Fruit fly (Drosophila melanogaster) whole organism, embryonic: ENCODE measurements around the gene Cow.

ENCODE experiments used
- CG10209 ChIP-seq: fragments of 200-800 bp; sonication (Bioruptor generic); optimal IDR thresholded peaks from 3 replicates; lab custom pipeline; 2017; ENCODE audit warnings: missing biosample characterization, mild to moderate bottlenecking, missing genetic modification characterization, missing genetic modification reagents
- CG10565 ChIP-seq: fragments of 200-800 bp; sonication (Bioruptor generic); optimal IDR thresholded peaks from 3 replicates; lab custom pipeline; 2016; ENCODE audit warnings: missing biosample characterization, mild to moderate bottlenecking, missing genetic modification characterization
- CG11398 ChIP-seq: fragments of 200-800 bp; sonication (Bioruptor generic); optimal IDR thresholded peaks from 2 replicates; lab custom pipeline; 2016; ENCODE audit warnings: missing biosample characterization, missing genetic modification characterization
- CG12071 ChIP-seq: fragments of 200-800 bp; sonication (Bioruptor generic); optimal IDR thresholded peaks from 3 replicates; lab custom pipeline; 2018; ENCODE audit warnings: missing biosample characterization, mild to moderate bottlenecking, missing genetic modification characterization
- CG14710 ChIP-seq: fragments of 200-800 bp; sonication (Bioruptor generic); optimal IDR thresholded peaks from 3 replicates; lab custom pipeline; 2019; ENCODE audit warnings: missing biosample characterization, mild to moderate bottlenecking, missing genetic modification characterization, moderate library complexity
- CG1603 ChIP-seq: fragments of 200-800 bp; sonication (Bioruptor generic); optimal IDR thresholded peaks from 2 replicates; lab custom pipeline; 2019; ENCODE audit warnings: missing biosample characterization, mild to moderate bottlenecking, missing genetic modification characterization, moderate library complexity
- CG17186 ChIP-seq: fragments of 200-800 bp; sonication (Bioruptor generic); optimal IDR thresholded peaks from 3 replicates; lab custom pipeline; 2017; ENCODE audit warnings: missing biosample characterization, missing genetic modification reagents, missing genetic modification characterization
- CG17568 ChIP-seq: fragments of 200-800 bp; sonication (Bioruptor generic); optimal IDR thresholded peaks from 2 replicates; lab custom pipeline; 2018; ENCODE audit warnings: missing biosample characterization, mild to moderate bottlenecking, missing genetic modification characterization, moderate library complexity
- CG17829 ChIP-seq: fragments of 200-800 bp; optimal IDR thresholded peaks from 2 replicates; lab custom pipeline; 2019; ENCODE audit warnings: missing biosample characterization, mild to moderate bottlenecking, missing genetic modification characterization, moderate library complexity
- CG18011 ChIP-seq: fragments of 200-800 bp; sonication (Bioruptor generic); optimal IDR thresholded peaks from 2 replicates; lab custom pipeline; 2017; ENCODE audit warnings: missing biosample characterization, missing genetic modification characterization, mild to moderate bottlenecking, moderate library complexity, missing genotype
- CG32532 ChIP-seq: fragments of 200-800 bp; sonication (Bioruptor generic); IDR thresholded peaks from 2 replicates; pipeline ENCODE4 v1.3.6; 2022; ENCODE audit warnings: missing biosample characterization, missing genetic modification characterization
- CG33557 ChIP-seq: fragments of 200-800 bp; sonication (Bioruptor generic); optimal IDR thresholded peaks from 2 replicates; lab custom pipeline; 2019; ENCODE audit warnings: missing biosample characterization, mild to moderate bottlenecking, missing genetic modification characterization, moderate library complexity
- CG34224 ChIP-seq: fragments of 200-800 bp; sonication (Bioruptor generic); IDR thresholded peaks from 3 replicates; pipeline ENCODE4 v1.3.6; 2022; ENCODE audit warnings: missing biosample characterization, missing genetic modification characterization; ENCODE audit not compliant: partially characterized antibody
- CG34376 ChIP-seq: fragments of 200-800 bp; sonication (Bioruptor generic); optimal IDR thresholded peaks from 2 replicates; lab custom pipeline; 2018; ENCODE audit warnings: missing biosample characterization, mild to moderate bottlenecking, missing genetic modification characterization
- CG3995 ChIP-seq: fragments of 200-800 bp; sonication (Bioruptor generic); optimal IDR thresholded peaks from 3 replicates; lab custom pipeline; 2016; ENCODE audit warnings: missing biosample characterization, missing genetic modification characterization
- CG4424 ChIP-seq: fragments of 200-800 bp; sonication (Bioruptor generic); optimal IDR thresholded peaks from 3 replicates; lab custom pipeline; 2016; ENCODE audit warnings: missing biosample characterization, missing genetic modification characterization
- CG4854 ChIP-seq: fragments of 200-800 bp; sonication (Bioruptor generic); optimal IDR thresholded peaks from 2 replicates; lab custom pipeline; 2016; ENCODE audit warnings: missing biosample characterization, missing genetic modification characterization, inconsistent platforms
- CG6654 ChIP-seq: fragments of 200-800 bp; sonication (Bioruptor generic); optimal IDR thresholded peaks from 2 replicates; lab custom pipeline; 2017; ENCODE audit warnings: missing biosample characterization, mild to moderate bottlenecking, missing genetic modification characterization
- CG6689 ChIP-seq: fragments of 200-800 bp; sonication (Bioruptor generic); IDR thresholded peaks from 2 replicates; pipeline ENCODE4 v1.3.6; 2022; ENCODE audit warnings: missing biosample characterization, missing genetic modification characterization
- CG8388 ChIP-seq: fragments of 200-800 bp; sonication (Bioruptor generic); optimal IDR thresholded peaks from 2 replicates; lab custom pipeline; 2019; ENCODE audit warnings: missing biosample characterization, mild to moderate bottlenecking, missing genetic modification characterization, moderate library complexity
- CG9437 ChIP-seq: fragments of 200-800 bp; sonication (Bioruptor generic); optimal IDR thresholded peaks from 2 replicates; lab custom pipeline; 2018; ENCODE audit warnings: missing biosample characterization, mild to moderate bottlenecking, missing genetic modification characterization
- Camta ChIP-seq: fragments of 200-800 bp; sonication (Bioruptor generic); optimal IDR thresholded peaks from 2 replicates; lab custom pipeline; 2016; ENCODE audit warnings: missing biosample characterization, missing genetic modification characterization
- Dref ChIP-seq: fragments of 200-800 bp; sonication (Bioruptor generic); IDR thresholded peaks from 2 replicates; pipeline ENCODE4 v1.3.6; 2022; ENCODE audit warnings: missing biosample characterization, missing genetic modification characterization
- Fer1 ChIP-seq: fragments of 200-800 bp; sonication (Bioruptor generic); optimal IDR thresholded peaks from 2 replicates; lab custom pipeline; 2017; ENCODE audit warnings: missing biosample characterization, mild to moderate bottlenecking, missing genetic modification characterization
- Gug ChIP-seq: fragments of 200-800 bp; sonication (Bioruptor generic); IDR thresholded peaks from 4 replicates; pipeline ENCODE4 v1.3.6; 2022; ENCODE audit warnings: missing biosample characterization, missing genetic modification characterization
- HLH3B ChIP-seq: fragments of 200-800 bp; sonication (Bioruptor generic); IDR thresholded peaks from 2 replicates; pipeline ENCODE4 v1.3.6; 2022; ENCODE audit warnings: missing biosample characterization, missing genetic modification characterization
- MESR4 ChIP-seq: fragments of 200-800 bp; sonication (Bioruptor generic); optimal IDR thresholded peaks from 2 replicates; lab custom pipeline; 2018; ENCODE audit warnings: missing biosample characterization, mild to moderate bottlenecking, missing genetic modification characterization, moderate library complexity
- NC2β ChIP-seq: fragments of 200-800 bp; sonication (Bioruptor generic); optimal IDR thresholded peaks from 2 replicates; lab custom pipeline; 2016; ENCODE audit warnings: missing biosample characterization, missing genetic modification characterization
- Nf-YC ChIP-seq: fragments of 200-800 bp; optimal IDR thresholded peaks from 3 replicates; lab custom pipeline; 2019; ENCODE audit warnings: missing biosample characterization, mild to moderate bottlenecking, missing genetic modification characterization, moderate library complexity
- NfI ChIP-seq: fragments of 200-800 bp; sonication (Bioruptor generic); optimal IDR thresholded peaks from 3 replicates; lab custom pipeline; 2018; ENCODE audit warnings: missing biosample characterization, mild to moderate bottlenecking, missing genetic modification characterization, moderate library complexity
- Opbp ChIP-seq: fragments of 200-800 bp; sonication (Bioruptor generic); IDR thresholded peaks from 3 replicates; pipeline ENCODE4 v1.3.6; 2022; ENCODE audit warnings: missing biosample characterization, missing genetic modification characterization; ENCODE audit not compliant: partially characterized antibody
- Sox102F ChIP-seq: fragments of 200-800 bp; sonication (Bioruptor generic); optimal IDR thresholded peaks from 2 replicates; lab custom pipeline; 2018; ENCODE audit warnings: missing biosample characterization, mild to moderate bottlenecking, missing genetic modification characterization, moderate library complexity
- Stat92E ChIP-seq, 3 experiments: fragments of >200 bp in 2 of 3; fragments of 200-800 bp in 1 of 3; sonication (Bioruptor generic) in 1 of 3; optimal IDR thresholded peaks; 2 replicates each; lab custom pipeline; 2017 to 2019; ENCODE audit warnings: missing biosample characterization in 3 of 3, missing genetic modification characterization in 3 of 3, mild to moderate bottlenecking in 1 of 3, moderate library complexity in 1 of 3
- Taf1 ChIP-seq: fragments of 200-800 bp; sonication (Bioruptor generic); IDR thresholded peaks from 2 replicates; pipeline ENCODE4 v1.3.6; 2022; ENCODE audit warnings: missing biosample characterization, missing genetic modification characterization
- ato ChIP-seq: fragments of 200-800 bp; sonication (Bioruptor generic); IDR thresholded peaks from 2 replicates; pipeline ENCODE4 v1.3.6; 2022; ENCODE audit warnings: missing biosample characterization, missing genetic modification characterization; ENCODE audit not compliant: partially characterized antibody
- cwo ChIP-seq: fragments of 200-800 bp; sonication (Bioruptor generic); optimal IDR thresholded peaks from 3 replicates; lab custom pipeline; 2017; ENCODE audit warnings: missing biosample characterization, missing genetic modification characterization, mild to moderate bottlenecking, moderate library complexity, missing genetic modification reagents
- dmrt99B ChIP-seq: fragments of 200-800 bp; sonication (Bioruptor generic); optimal IDR thresholded peaks from 2 replicates; lab custom pipeline; 2018; ENCODE audit warnings: missing biosample characterization, mild to moderate bottlenecking, missing genetic modification characterization, moderate library complexity
- fd3F ChIP-seq: fragments of 200-800 bp; sonication (Bioruptor generic); optimal IDR thresholded peaks from 2 replicates; lab custom pipeline; 2018; ENCODE audit warnings: missing biosample characterization, mild to moderate bottlenecking, missing genetic modification characterization, moderate library complexity
- gfzf ChIP-seq: fragments of 200-800 bp; sonication (Bioruptor generic); optimal IDR thresholded peaks from 2 replicates; lab custom pipeline; 2016; ENCODE audit warnings: missing biosample characterization, mild to moderate bottlenecking, missing genetic modification characterization, moderate library complexity
- grau ChIP-seq: fragments of 200-800 bp; optimal IDR thresholded peaks from 3 replicates; lab custom pipeline; 2019; ENCODE audit warnings: missing biosample characterization, mild to moderate bottlenecking, missing genetic modification characterization, moderate library complexity
- grn ChIP-seq: fragments of 200-800 bp; sonication (Bioruptor generic); optimal IDR thresholded peaks from 3 replicates; lab custom pipeline; 2017; ENCODE audit warnings: missing biosample characterization, missing genetic modification characterization
- gsb-n ChIP-seq: fragments of 200-800 bp; sonication (Bioruptor generic); optimal IDR thresholded peaks from 3 replicates; lab custom pipeline; 2018; ENCODE audit warnings: missing biosample characterization, mild to moderate bottlenecking, missing genetic modification characterization
- hb ChIP-seq: fragments of 200-800 bp; sonication (Bioruptor generic); IDR thresholded peaks from 3 replicates; pipeline ENCODE4 v1.3.6; 2022; ENCODE audit warnings: missing biosample characterization, missing genetic modification characterization; ENCODE audit not compliant: partially characterized antibody
- repo ChIP-seq: fragments of 200-800 bp; sonication (Bioruptor generic); optimal IDR thresholded peaks from 2 replicates; lab custom pipeline; 2016; ENCODE audit warnings: missing biosample characterization, missing genetic modification characterization
- ro ChIP-seq: fragments of 200-800 bp; sonication (Bioruptor generic); IDR thresholded peaks from 2 replicates; pipeline ENCODE4 v1.3.6; 2022; ENCODE audit warnings: missing biosample characterization, missing genetic modification characterization
- sc ChIP-seq, 3 experiments: fragments of >200 bp in 2 of 3; fragments of 200-800 bp in 1 of 3; sonication (Bioruptor generic) in 1 of 3; optimal IDR thresholded peaks; 2 replicates in 2 of 3; 3 replicates in 1 of 3; lab custom pipeline; 2017; ENCODE audit warnings: mild to moderate bottlenecking in 1 of 3, missing biosample characterization in 1 of 3, missing genetic modification characterization in 1 of 3, missing genetic modification reagents in 1 of 3
- seq ChIP-seq: fragments of 200-800 bp; sonication (Bioruptor generic); IDR thresholded peaks from 2 replicates; pipeline ENCODE4 v1.3.6; 2022; ENCODE audit warnings: missing biosample characterization, missing genetic modification characterization
- sug ChIP-seq: fragments of 200-800 bp; optimal IDR thresholded peaks from 2 replicates; lab custom pipeline; 2019; ENCODE audit warnings: missing biosample characterization, mild to moderate bottlenecking, missing genetic modification characterization, moderate library complexity
- tap ChIP-seq: fragments of 200-800 bp; optimal IDR thresholded peaks from 3 replicates; lab custom pipeline; 2019; ENCODE audit warnings: missing biosample characterization, mild to moderate bottlenecking, missing genetic modification characterization, moderate library complexity

Cow gene

dm6 chr3R:23126241-23127022 is 13.9 kb upstream of the Cow start, which contains the start of gene CG31365 (continued):
- no peak for TF ChIP-seq fd3F (GFP tag; lab: Kevin White, UChicago)
- TF ChIP-seq seq = no peak
- peak; percentile 24; the same call in 1 of the 3 replicates for TF ChIP-seq Opbp
- TF ChIP-seq NC2β (GFP tag; lab: Kevin White, UChicago) = no peak
- TF ChIP-seq CG32532 (GFP tag; lab: Robert Waterston, UW) = no peak
- TF ChIP-seq repo (GFP tag; lab: Kevin White, UChicago) = no peak
- peak; percentile 68 for TF ChIP-seq CG9437
- no peak for TF ChIP-seq gsb-n (tag; lab: Kevin White, UChicago)
- TF ChIP-seq Sox102F (GFP tag; lab: Kevin White, UChicago) = no peak
- peak; percentile 6 for TF ChIP-seq CG33557 (GFP tag; lab: Kevin White, UChicago)
- peak; percentile 40 for TF ChIP-seq CG1603
- no peak for TF ChIP-seq hb
- no peak for TF ChIP-seq CG17568
- no peak for TF ChIP-seq CG12071
- TF ChIP-seq CG8388 (GFP tag; lab: Kevin White, UChicago) = peak; percentile 33
- TF ChIP-seq tap (tag; lab: Kevin White, UChicago) = no peak
- TF ChIP-seq CG11398 (GFP tag; lab: Kevin White, UChicago) = no peak
- TF ChIP-seq Stat92E (GFP tag; optimal IDR thresholded peaks at IDR 0.05; lab: Kevin White, UChicago) = no peak
- TF ChIP-seq gfzf = peak; percentile 72
- no peak for TF ChIP-seq ro (GFP tag; lab: Robert Waterston, UW)
- no peak for TF ChIP-seq grau
- no peak for TF ChIP-seq sc (optimal IDR thresholded peaks at IDR 0.05; lab: Kevin White, UChicago)
- TF ChIP-seq sc (GFP tag; optimal IDR thresholded peaks at IDR 0.05; lab: Kevin White, UChicago) = no peak
- TF ChIP-seq CG17829 (tag; lab: Kevin White, UChicago) = no peak
- peak; percentile 41; the same call in 1 of the 3 replicates for TF ChIP-seq CG34224 (GFP tag; lab: Robert Waterston, UW)
- no peak for TF ChIP-seq CG10209
- no peak for TF ChIP-seq CG3995 (GFP tag; lab: Kevin White, UChicago)
- TF ChIP-seq CG10565 (GFP tag; lab: Kevin White, UChicago) = no peak
- no peak for TF ChIP-seq dmrt99B
- TF ChIP-seq MESR4 (GFP tag; lab: Kevin White, UChicago) = peak; percentile 90
- no peak for TF ChIP-seq NfI (GFP tag; lab: Kevin White, UChicago)
- peak; percentile 2 for TF ChIP-seq CG17186 (GFP tag; lab: Kevin White, UChicago)
- peak; percentile 33 for TF ChIP-seq CG14710 (tag; lab: Kevin White, UChicago)

dm6 chr3R:23120933-23121332 is 8.4 kb upstream of the Cow start:
- TF ChIP-seq CG6689 (GFP tag; lab: Robert Waterston, UW) (no peak), CG34376 (GFP tag; lab: Kevin White, UChicago) (peak; percentile 76), CG4424 (GFP tag; lab: Kevin White, UChicago) (no peak), sug (tag; lab: Kevin White, UChicago) (peak; percentile 43), Gug (GFP tag; lab: Robert Waterston, UW) (no peak), Camta (no peak), CG34224 (GFP tag; lab: Robert Waterston, UW) (no peak), HLH3B (no peak), CG18011 (GFP tag; lab: Kevin White, UChicago) (no peak), Fer1 (GFP tag; lab: Kevin White, UChicago) (peak; percentile 1), cwo (GFP tag; lab: Kevin White, UChicago) (peak; percentile 47), Dref (GFP tag; lab: Robert Waterston, UW) (no peak), CG14710 (tag; lab: Kevin White, UChicago) (no peak), CG6654 (GFP tag; lab: Kevin White, UChicago) (no peak), CG4854 (GFP tag; lab: Kevin White, UChicago) (no peak), Taf1 (GFP tag; lab: Robert Waterston, UW) (no peak), ato (GFP tag; lab: Robert Waterston, UW) (no peak), grn (GFP tag; lab: Kevin White, UChicago) (peak; percentile 64), Nf-YC (tag; lab: Kevin White, UChicago) (peak; percentile 54)
